Worm (Caenorhabditis elegans) whole organism, early embryonic: ENCODE data around the gene C25H3.17.

Experiments used
- aly-1 ChIP-seq: sonication (generic microtip); optimal IDR thresholded peaks from 2 replicates; lab custom pipeline; 2016; ENCODE audit warnings: missing genetic modification characterization, missing compliant biosample characterization
- ama-1 ChIP-seq: fragments of 150-350 bp; optimal IDR thresholded peaks from 2 replicates; lab custom pipeline; 2014
- ets-7 ChIP-seq: sonication (generic microtip); optimal IDR thresholded peaks from 2 replicates; lab custom pipeline; 2016; ENCODE audit warnings: missing genotype, missing genetic modification characterization, missing compliant biosample characterization
- pes-1 ChIP-seq: fragments of 200-800 bp; sonication (Bioruptor generic); IDR thresholded peaks from 2 replicates; pipeline ENCODE4 v1.3.6; 2022; ENCODE audit warnings: missing genetic modification reagents, missing genetic modification characterization, missing compliant biosample characterization
- scrt-1 ChIP-seq: fragments of 200-800 bp; sonication (Bioruptor generic); IDR thresholded peaks from 2 replicates; pipeline ENCODE4 v1.3.6; 2022; ENCODE audit warnings: missing genetic modification characterization, missing compliant biosample characterization
- sea-1 ChIP-seq: fragments of 200-800 bp; sonication (Bioruptor generic); conservative IDR thresholded peaks from 2 replicates; pipeline ENCODE4 v1.3.6; 2022; ENCODE audit warnings: missing genetic modification characterization, missing compliant biosample characterization
- tbx-37 ChIP-seq: fragments of 200-800 bp; sonication (Bioruptor generic); conservative IDR thresholded peaks from 2 replicates; pipeline ENCODE4 v1.3.6; 2022; ENCODE audit warnings: missing genetic modification reagents, missing genetic modification characterization, missing compliant biosample characterization

- no peak for TF ChIP-seq ets-7
- TF ChIP-seq aly-1 (tag; lab: Kevin White, UChicago): no peak
- TF ChIP-seq tbx-37 (GFP tag; lab: Robert Waterston, UW): no peak
- TF ChIP-seq pes-1: no peak
- TF ChIP-seq ama-1 (lab: Kevin White, UChicago): no peak
- no peak for TF ChIP-seq sea-1 (GFP tag; lab: Robert Waterston, UW)
- no peak for TF ChIP-seq scrt-1 (GFP tag; lab: Robert Waterston, UW)
These were observed 19.5 kb upstream of the C25H3.17 start, which contains the start of gene C25H3.11 for ce11 chrII:5688959-5689358.
